Worm (Caenorhabditis elegans) whole organism, midembryonic: Measurements from ENCODE around the gene daf-36.

Source experiments
- T22C8.4 ChIP-seq: fragments of 200-800 bp; sonication (Bioruptor generic); IDR thresholded peaks from 2 replicates; pipeline ENCODE4 v1.3.6; 2022; ENCODE audit warnings: missing genetic modification characterization, missing compliant biosample characterization
- cog-1 ChIP-seq: sonication (generic microtip); optimal IDR thresholded peaks from 2 replicates; lab custom pipeline; 2016; ENCODE audit warnings: missing genetic modification characterization, missing compliant biosample characterization
- flt-1 ChIP-seq: fragments of 200-800 bp; sonication (Bioruptor generic); IDR thresholded peaks from 2 replicates; pipeline ENCODE4 v1.3.6; 2022; ENCODE audit warnings: missing genetic modification characterization, missing compliant biosample characterization
- klf-2 ChIP-seq: fragments of 200-800 bp; sonication (Bioruptor generic); conservative IDR thresholded peaks from 2 replicates; pipeline ENCODE4 v1.3.6; 2022; ENCODE audit warnings: missing genetic modification reagents, missing genetic modification characterization, missing compliant biosample characterization
- med-1 ChIP-seq: sonication (generic microtip); optimal IDR thresholded peaks from 2 replicates; lab custom pipeline; 2017; ENCODE audit warnings: missing genetic modification characterization, mild to moderate bottlenecking, missing compliant biosample characterization, antibody characterized with exemption, missing genetic modification reagents; ENCODE audit not compliant: insufficient read depth
- ref-1 ChIP-seq: fragments of 200-800 bp; sonication (Bioruptor generic); conservative IDR thresholded peaks from 2 replicates; pipeline ENCODE4 v1.3.6; 2022; ENCODE audit warnings: missing genetic modification reagents, missing genetic modification characterization, missing compliant biosample characterization
- tab-1 ChIP-seq: fragments of 200-800 bp; sonication (Bioruptor generic); IDR thresholded peaks from 2 replicates; pipeline ENCODE4 v1.3.6; 2022; ENCODE audit warnings: missing genetic modification characterization, missing compliant biosample characterization
- ztf-23 ChIP-seq: fragments of 200-800 bp; sonication (Bioruptor generic); IDR thresholded peaks from 2 replicates; pipeline ENCODE4 v1.3.6; 2022; ENCODE audit warnings: missing genetic modification reagents, missing genetic modification characterization, missing compliant biosample characterization
- ztf-29 ChIP-seq: fragments of 200-800 bp; sonication (Bioruptor generic); IDR thresholded peaks from 2 replicates; pipeline ENCODE4 v1.3.6; 2022; ENCODE audit warnings: missing genetic modification reagents, missing genetic modification characterization, missing compliant biosample characterization

DNA sequence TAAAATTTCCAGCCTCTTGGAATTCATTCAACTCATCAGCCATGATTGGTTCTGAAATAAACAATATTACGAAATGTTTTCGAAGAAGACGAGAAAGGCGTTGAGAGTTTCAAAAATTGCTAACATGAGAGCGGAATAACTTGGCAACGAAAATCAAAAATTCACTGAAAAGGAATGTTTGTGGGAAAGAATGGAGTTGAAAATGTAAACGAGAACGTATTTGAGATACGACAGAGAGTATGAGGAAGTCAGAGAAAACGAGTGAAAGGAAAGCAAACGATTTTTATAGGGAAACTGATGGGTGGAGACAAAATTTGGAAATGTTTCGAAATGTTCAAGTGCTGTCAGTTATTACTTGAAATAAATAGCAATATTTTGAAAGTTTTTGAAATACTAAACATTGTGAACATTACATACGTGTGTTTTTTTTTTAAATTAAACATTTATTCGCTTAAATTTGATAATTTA, 29.5 kb upstream of the daf-36 start, which contains the start of gene rop-1:
- TF ChIP-seq med-1 = no peak
- TF ChIP-seq flt-1 (GFP tag; lab: Robert Waterston, UW) = no peak
- no peak for TF ChIP-seq T22C8.4
- TF ChIP-seq cog-1 = no peak
- TF ChIP-seq ztf-29 (GFP tag; lab: Robert Waterston, UW) = no peak
- no peak for TF ChIP-seq klf-2 (GFP tag; lab: Robert Waterston, UW)
- no peak for TF ChIP-seq tab-1 (GFP tag; lab: Robert Waterston, UW)
- no peak for TF ChIP-seq ztf-23 (GFP tag; lab: Robert Waterston, UW)
- TF ChIP-seq ref-1 (GFP tag; lab: Robert Waterston, UW) = no peak
